Worm (Caenorhabditis elegans): Measurements from ENCODE around the gene K10D6.4.
A peak's percentile ranks its signal among the peaks of the same experiment; 100 is the strongest.

Gene K10D6.4

DNA sequence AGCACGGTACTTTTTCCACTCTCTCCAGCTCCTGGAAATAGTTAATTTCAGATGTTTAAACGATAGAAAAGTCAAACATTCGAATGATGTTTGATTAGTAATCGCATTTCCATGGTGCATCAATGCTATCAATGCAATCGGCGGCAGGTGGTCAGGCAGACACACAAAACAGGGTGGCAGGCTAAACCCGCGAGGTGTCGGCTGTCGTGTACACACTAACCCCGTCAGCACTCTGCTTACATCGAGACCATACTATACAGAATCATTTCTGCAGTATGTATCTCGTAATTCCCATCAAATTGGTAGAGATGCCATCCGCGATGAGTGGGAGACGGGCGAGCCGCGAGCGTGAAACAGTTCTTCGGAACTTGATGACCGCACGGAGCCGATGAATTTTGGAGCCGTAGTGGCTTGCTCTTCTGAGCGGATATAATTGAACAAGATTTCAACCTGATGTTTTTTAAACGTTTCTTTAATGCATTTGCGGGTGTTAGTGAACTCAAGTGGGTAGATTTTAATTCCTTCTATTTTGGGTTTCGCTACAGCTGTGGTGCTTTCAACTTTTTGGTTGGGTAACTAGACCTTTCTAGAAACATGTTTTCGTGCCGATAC, 24.9 kb upstream of the K10D6.4 start:
- peak; percentile 46 for TF ChIP-seq grh-1 (GFP tag; IDR thresholded peaks at IDR 0.05)
- peak; percentile 88 for TF ChIP-seq nhr-19 (GFP tag; conservative IDR thresholded peaks at IDR 0.05)
- 0 out of 2 replicates have a peak, but pooled peaks have one; percentile 2 for TF ChIP-seq ceh-88 (GFP tag; IDR thresholded peaks at IDR 0.05)
- peak; percentile 76 for TF ChIP-seq nhr-47 (tag; optimal IDR thresholded peaks at IDR 0.05)
- peak in 4 of 6 experiments; percentile 16 to 55 (median 40) for TF ChIP-seq elt-3 (tag; optimal IDR thresholded peaks at IDR 0.05)
- TF ChIP-seq lin-14 (GFP tag; optimal IDR thresholded peaks at IDR 0.05): peak; percentile 64
- peak; percentile 10 for TF ChIP-seq xbp-1 (tag; optimal IDR thresholded peaks at IDR 0.05)
- TF ChIP-seq elt-2 (tag; optimal IDR thresholded peaks at IDR 0.05): peak; percentile 93
- TF ChIP-seq snu-23 (GFP tag; optimal IDR thresholded peaks at IDR 0.05): peak; percentile 60
- TF ChIP-seq nhr-85 (tag): peak; percentile 86
- TF ChIP-seq mdl-1 (tag; optimal IDR thresholded peaks at IDR 0.05): peak in 1 of 2 experiments; percentile 16
- peak; percentile 97 for TF ChIP-seq snpc-4 (tag; optimal IDR thresholded peaks at IDR 0.05)
- TF ChIP-seq nhr-20 (tag; optimal IDR thresholded peaks at IDR 0.05): peak; percentile 74
- TF ChIP-seq efl-1 (optimal IDR thresholded peaks at IDR 0.05): peak in 1 of 2 experiments; percentile 17
- TF ChIP-seq efl-1 (GFP tag; optimal IDR thresholded peaks at IDR 0.05 in 1 of 2): peak in 1 of 2 experiments; percentile 85
- peak; percentile 82 for TF ChIP-seq nhr-90 (tag; optimal IDR thresholded peaks at IDR 0.05; ENCODE audit: poor library complexity)
- TF ChIP-seq nhr-71 (tag; optimal IDR thresholded peaks at IDR 0.05): peak; percentile 82
- TF ChIP-seq rnt-1 (tag; optimal IDR thresholded peaks at IDR 0.05): peak; percentile 82
- TF ChIP-seq lin-13 (GFP tag; optimal IDR thresholded peaks at IDR 0.05): peak; percentile 32
- TF ChIP-seq nhr-77 (tag; optimal IDR thresholded peaks at IDR 0.05): peak; percentile 13
- peak in 1 of 2 experiments; percentile 11 for TF ChIP-seq lsy-2 (tag; optimal IDR thresholded peaks at IDR 0.05)
- TF ChIP-seq swsn-7 (tag; optimal IDR thresholded peaks at IDR 0.05): peak; percentile 65
- TF ChIP-seq lin-39 (tag; optimal IDR thresholded peaks at IDR 0.05): peak; percentile 17
- TF ChIP-seq lin-35 (GFP tag; optimal IDR thresholded peaks at IDR 0.05): peak in 1 of 2 experiments; percentile 29

DNA sequence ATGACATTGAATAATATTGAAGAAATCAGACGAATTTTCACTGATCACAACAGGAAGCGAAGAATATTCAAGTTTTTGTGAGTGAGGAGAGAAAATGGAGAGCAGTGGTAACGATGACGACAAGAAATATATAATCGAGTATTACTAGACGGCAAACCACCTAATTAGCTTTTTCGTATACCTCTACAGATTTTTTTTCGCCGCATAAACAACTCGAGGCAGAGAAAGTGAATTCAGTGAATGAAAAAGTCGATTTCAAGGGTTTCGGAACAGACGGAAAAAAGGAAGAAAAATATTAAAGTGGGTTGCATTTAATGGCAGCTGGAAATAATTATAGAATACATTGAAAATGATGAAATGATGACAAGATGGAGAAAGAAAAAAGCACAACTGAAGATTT, 24.1 kb upstream of the K10D6.4 start, which contains the start of gene gpa-1:
gpa-1 (minus strand) TSS at position 101 of the 400 bp plus-strand sequence.
- TF ChIP-seq irx-1 (tag; optimal IDR thresholded peaks at IDR 0.05) (no peak), fkh-8 (tag; optimal IDR thresholded peaks at IDR 0.05) (peak; percentile 20), C16A3.4 (tag; optimal IDR thresholded peaks at IDR 0.05) (no peak), nhr-11 (tag; optimal IDR thresholded peaks at IDR 0.05) (no peak), skn-1 (tag; optimal IDR thresholded peaks at IDR 0.05) (no peak), nhr-76 (tag; optimal IDR thresholded peaks at IDR 0.05) (no peak), mab-9 (GFP tag; IDR thresholded peaks at IDR 0.05) (no peak), hlh-4 (tag; optimal IDR thresholded peaks at IDR 0.05) (no peak)

DNA sequence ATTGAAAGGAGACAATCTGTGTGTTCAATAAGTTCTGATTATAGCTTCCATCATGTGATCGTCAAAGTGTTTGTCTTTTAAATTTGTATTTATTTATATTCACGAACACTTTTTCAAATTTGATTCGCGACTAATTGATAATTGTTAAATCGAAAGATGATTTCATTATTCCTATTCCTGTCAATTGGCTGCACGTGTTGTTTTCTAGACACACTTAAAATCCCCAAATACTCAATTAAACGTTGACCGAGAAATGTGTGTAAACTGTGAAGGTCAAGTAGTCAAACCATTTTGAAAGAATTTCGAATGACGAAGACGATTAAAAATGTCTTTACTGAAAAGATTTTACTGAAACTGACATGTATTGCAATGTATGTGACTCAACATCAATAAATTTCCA, 20.8 kb upstream of the K10D6.4 start:
- TF ChIP-seq elt-3 (tag; optimal IDR thresholded peaks at IDR 0.05) (peak in 1 of 6 experiments; percentile 3), mef-2 (tag; optimal IDR thresholded peaks at IDR 0.05) (no peak), nhr-20 (tag; optimal IDR thresholded peaks at IDR 0.05) (peak; percentile 24), lin-14 (GFP tag; optimal IDR thresholded peaks at IDR 0.05) (peak; percentile 51), efl-1 (optimal IDR thresholded peaks at IDR 0.05) (no peak), efl-1 (GFP tag; optimal IDR thresholded peaks at IDR 0.05 in 1 of 2) (peak in 1 of 2 experiments; percentile 8), nhr-90 (tag; optimal IDR thresholded peaks at IDR 0.05; ENCODE audit: poor library complexity) (no peak), C16A3.4 (tag; optimal IDR thresholded peaks at IDR 0.05) (no peak), nhr-85 (tag) (peak; percentile 89), elt-2 (tag; optimal IDR thresholded peaks at IDR 0.05) (no peak), pag-3 (tag; optimal IDR thresholded peaks at IDR 0.05; ENCODE audit: borderline replicate concordance, insufficient read depth) (no peak)

DNA sequence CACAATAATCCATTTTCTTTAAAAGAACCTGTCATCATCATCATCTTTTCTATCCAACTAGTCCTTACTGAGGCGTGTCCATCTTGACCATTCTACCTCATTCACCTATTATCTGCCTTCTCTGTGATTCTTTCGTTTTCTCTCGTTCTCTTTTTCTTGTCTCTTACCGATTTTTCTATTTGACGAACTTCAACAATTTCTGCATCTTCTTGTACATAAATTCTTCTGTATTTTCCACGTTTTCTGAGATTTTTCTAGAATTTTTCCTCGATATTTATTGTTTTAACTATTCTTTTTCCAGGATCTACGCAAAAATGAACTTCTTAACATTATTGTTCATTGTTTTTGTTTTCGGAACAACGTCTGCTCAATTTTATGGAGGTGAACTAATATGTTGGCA, 18.8 kb upstream of the K10D6.4 start, which contains the start of gene cnc-10:
cnc-10 (plus strand) TSS at position 301 of the 400 bp plus-strand sequence.
- TF ChIP-seq blmp-1 (tag; optimal IDR thresholded peaks at IDR 0.05): peak; percentile 42
- TF ChIP-seq elt-3 (tag; optimal IDR thresholded peaks at IDR 0.05): peak in 1 of 6 experiments; percentile 18
- no peak for TF ChIP-seq aly-2 (tag; optimal IDR thresholded peaks at IDR 0.05)
- peak; percentile 11 for TF ChIP-seq lin-14 (GFP tag; optimal IDR thresholded peaks at IDR 0.05)
- TF ChIP-seq snu-23 (GFP tag; optimal IDR thresholded peaks at IDR 0.05): peak; percentile 16

Data from whole organism, L1 larva.